Fruit fly (Drosophila melanogaster): ENCODE results near the gene CG9922.

Gene CG9922

DNA sequence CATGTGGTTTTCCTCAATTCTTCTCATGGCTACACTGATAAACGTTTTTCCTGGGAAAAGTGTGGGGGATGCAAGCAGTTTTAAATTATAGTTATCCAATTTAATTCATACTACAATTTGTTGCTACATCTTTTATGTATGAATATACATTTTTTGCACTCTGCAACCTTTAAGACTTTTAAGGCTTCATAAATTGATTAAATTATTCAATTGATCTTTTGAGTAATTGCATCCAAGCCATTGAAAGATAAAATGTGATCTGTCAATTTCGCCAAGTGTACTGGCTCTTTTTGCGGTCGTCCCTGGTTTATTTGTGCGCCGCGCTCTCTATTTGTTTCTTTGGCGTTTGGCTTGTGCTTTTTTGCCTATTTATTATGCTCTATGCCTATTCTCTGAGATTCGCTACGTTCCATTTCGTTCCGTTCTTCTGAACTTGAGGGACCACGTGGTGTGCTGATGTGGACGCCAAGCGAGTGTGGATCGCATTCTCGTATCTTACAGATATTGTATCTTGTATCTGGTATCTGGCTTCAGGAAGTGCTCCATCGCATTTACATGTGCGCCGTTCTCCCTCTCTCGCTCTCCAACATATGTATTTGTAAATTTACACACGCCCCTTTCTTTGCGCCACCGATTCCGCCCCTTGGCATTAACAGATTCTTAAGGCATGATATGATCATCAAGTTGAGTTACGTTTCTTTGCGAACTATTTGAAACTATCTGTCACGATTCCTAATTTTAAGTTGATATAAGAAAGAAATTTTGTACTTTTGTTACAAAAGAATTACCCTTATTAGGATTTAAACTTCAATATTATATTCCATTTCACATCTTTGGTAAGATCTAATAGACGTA lies 16.2 kb upstream of the CG9922 start (continued):
- TF ChIP-seq chif (GFP tag; optimal IDR thresholded peaks at IDR 0.05) (peak; percentile 77 to 78), shn (GFP tag; optimal IDR thresholded peaks at IDR 0.05) (peak; percentile 90), ab (GFP tag; optimal IDR thresholded peaks at IDR 0.05) (peak; percentile 4), phol (tag; optimal IDR thresholded peaks at IDR 0.05) (peak; percentile 75), BEAF-32 (GFP tag; optimal IDR thresholded peaks at IDR 0.05) (no peak), unc-4 (GFP tag; IDR thresholded peaks at IDR 0.05; ENCODE audit: partially characterized antibody) (no peak), Taf1 (GFP tag; IDR thresholded peaks at IDR 0.05) (peak; percentile 88), NK7.1 (GFP tag; optimal IDR thresholded peaks at IDR 0.05) (peak; percentile 42), jigr1 (GFP tag; IDR thresholded peaks at IDR 0.05) (peak; percentile 72; the same call in 2 of the 3 replicates), Oli (tag; optimal IDR thresholded peaks at IDR 0.05) (peak; percentile 84), CG16779 (GFP tag; IDR thresholded peaks at IDR 0.05) (peak; percentile 66; the same call in 1 of the 2 replicates), ac (GFP tag; optimal IDR thresholded peaks at IDR 0.05) (no peak), CG34376 (GFP tag; optimal IDR thresholded peaks at IDR 0.05) (peak; percentile 26), dmrt99B (tag; optimal IDR thresholded peaks at IDR 0.05) (peak; percentile 85), CG3995 (GFP tag; optimal IDR thresholded peaks at IDR 0.05) (peak; percentile 53), CrebB (tag; optimal IDR thresholded peaks at IDR 0.05) (peak; percentile 72), Hr78 (GFP tag; optimal IDR thresholded peaks at IDR 0.05) (no peak), dmrt11E (tag; optimal IDR thresholded peaks at IDR 0.05) (no peak), gt (GFP tag; IDR thresholded peaks at IDR 0.05) (0 out of 2 replicates have a peak, but pooled peaks have one; percentile 21), CG6765 (GFP tag; optimal IDR thresholded peaks at IDR 0.05) (peak; percentile 67), CG15696 (tag; optimal IDR thresholded peaks at IDR 0.05) (peak; percentile 39), kay (GFP tag; optimal IDR thresholded peaks at IDR 0.05) (peak; percentile 60), CG5180 (GFP tag; optimal IDR thresholded peaks at IDR 0.05) (peak; percentile 25), tgo (GFP tag; IDR thresholded peaks at IDR 0.05) (peak; percentile 89), Dref (GFP tag; IDR thresholded peaks at IDR 0.05) (no peak), CG16815 (GFP tag; optimal IDR thresholded peaks at IDR 0.05) (peak; percentile 77), ERR (GFP tag; optimal IDR thresholded peaks at IDR 0.05) (peak; percentile 76), CG1832 (GFP tag; optimal IDR thresholded peaks at IDR 0.05) (no peak), ro (GFP tag; IDR thresholded peaks at IDR 0.05) (peak; percentile 70), org-1 (GFP tag; optimal IDR thresholded peaks at IDR 0.05) (peak; percentile 86), CG11456 (GFP tag; IDR thresholded peaks at IDR 0.05) (peak; percentile 86), CG9817 (tag; optimal IDR thresholded peaks at IDR 0.05) (peak; percentile 91), CG7556 (GFP tag; optimal IDR thresholded peaks at IDR 0.05) (peak; percentile 88), hkb (optimal IDR thresholded peaks at IDR 0.05) (no peak), hkb (GFP tag; IDR thresholded peaks at IDR 0.05) (peak; percentile 81), tna (GFP tag; IDR thresholded peaks at IDR 0.05; ENCODE audit: partially characterized antibody) (no peak), maf-S (GFP tag; optimal IDR thresholded peaks at IDR 0.05) (peak; percentile 86), sisA (GFP tag; IDR thresholded peaks at IDR 0.05) (peak; percentile 75), Ets97D (GFP tag; optimal IDR thresholded peaks at IDR 0.05) (peak; percentile 51), D (optimal IDR thresholded peaks at IDR 0.05) (no peak), D (GFP tag; optimal IDR thresholded peaks at IDR 0.05) (peak; percentile 17), NC2β (GFP tag; optimal IDR thresholded peaks at IDR 0.05) (peak; percentile 45), HLH4C (GFP tag; IDR thresholded peaks at IDR 0.05; ENCODE audit: partially characterized antibody) (no peak), CG9609 (GFP tag; optimal IDR thresholded peaks at IDR 0.05) (peak; percentile 81), p53 (GFP tag; optimal IDR thresholded peaks at IDR 0.05) (peak; percentile 77), CG10209 (GFP tag; optimal IDR thresholded peaks at IDR 0.05) (peak; percentile 88), CG14965 (GFP tag; optimal IDR thresholded peaks at IDR 0.05; ENCODE audit: borderline replicate concordance) (no peak), ara (GFP tag; IDR thresholded peaks at IDR 0.05) (no peak; the same call in 1 of the 2 replicates), Six4 (GFP tag; optimal IDR thresholded peaks at IDR 0.05) (peak; percentile 45)
